Worm (Caenorhabditis elegans) whole organism, L3 larva: Measurements from ENCODE around the gene F07G6.2.

Source experiments
- ZK546.5 ChIP-seq: sonication (generic microtip); optimal IDR thresholded peaks from 2 replicates; lab custom pipeline; 2017; ENCODE audit warnings: missing biosample characterization, missing genetic modification characterization
- ceh-82 ChIP-seq: fragments of 150-350 bp; optimal IDR thresholded peaks from 2 replicates; lab custom pipeline; 2014; ENCODE audit warnings: missing biosample characterization, missing genetic modification characterization
- egl-27 ChIP-seq: sonication (generic microtip); optimal IDR thresholded peaks from 4 replicates; lab custom pipeline; 2017; ENCODE audit warnings: missing biosample characterization, missing genetic modification reagents, missing genetic modification characterization
- elt-1 ChIP-seq: fragments of 150-350 bp; optimal IDR thresholded peaks from 2 replicates; lab custom pipeline; 2014; ENCODE audit warnings: missing biosample characterization, missing genetic modification characterization
- elt-3 ChIP-seq, 3 experiments: fragments of 150-350 bp in 1 of 3; sonication (generic microtip) in 2 of 3; optimal IDR thresholded peaks; 2 replicates in 2 of 3; 4 replicates in 1 of 3; lab custom pipeline; 2014 to 2017; ENCODE audit warnings: missing biosample characterization in 3 of 3, missing genetic modification characterization in 3 of 3
- nfya-1 ChIP-seq: sonication (generic microtip); optimal IDR thresholded peaks from 2 replicates; lab custom pipeline; 2017; ENCODE audit warnings: missing genetic modification characterization, mild to moderate bottlenecking, missing compliant biosample characterization, antibody characterized with exemption, moderate library complexity; ENCODE audit not compliant: insufficient read depth
- nhr-23 ChIP-seq: fragments of 150-350 bp; optimal IDR thresholded peaks from 2 replicates; lab custom pipeline; 2014; ENCODE audit warnings: missing biosample characterization, missing genetic modification reagents, missing genetic modification characterization
- snpc-4 ChIP-seq: fragments of 150-350 bp; optimal IDR thresholded peaks from 2 replicates; lab custom pipeline; 2014; ENCODE audit warnings: missing biosample characterization, missing genetic modification characterization

ce11 chrX:1703049-1703448 lies 24.1 kb upstream of the F07G6.2 start:
- no peak for TF ChIP-seq ceh-82 (tag; lab: Kevin White, UChicago)
- no peak for TF ChIP-seq egl-27 (tag; lab: Kevin White, UChicago)
- TF ChIP-seq ZK546.5 = no peak
- TF ChIP-seq snpc-4 = no peak
- TF ChIP-seq nhr-23 (tag; lab: Kevin White, UChicago) = no peak
- TF ChIP-seq elt-3 (tag; optimal IDR thresholded peaks at IDR 0.05; lab: Kevin White, UChicago) = no peak
- no peak for TF ChIP-seq nfya-1 (tag; lab: Kevin White, UChicago)
- TF ChIP-seq elt-1 (tag; lab: Kevin White, UChicago) = no peak
